ENCODE assay signal across 1 fruit fly cellular context in genomic region chr3L:18745647-18746046, dm6.
A peak's percentile ranks its signal among the peaks of the same experiment; 100 is the strongest.
TF ChIP-seq lines count a peak whose summit lies in the region.

TSS of gene MED11 (plus strand) at chr3L:18745856.

TF ChIP-seq in whole organism, embryonic, 481 proteins besides CTCF, POLR2A, EP300 and RAD21 (continued from another document):
- no peak for TF ChIP-seq CG8290 (GFP tag; optimal IDR thresholded peaks at IDR 0.05; lab: Kevin White, UChicago)
- TF ChIP-seq CG8290 (tag; optimal IDR thresholded peaks at IDR 0.05; lab: Kevin White, UChicago), result no peak
- TF ChIP-seq HLH4C (GFP tag; IDR thresholded peaks at IDR 0.05; lab: Robert Waterston, UW; ENCODE audit: partially characterized antibody), result no peak
- TF ChIP-seq Ets97D (GFP tag; optimal IDR thresholded peaks at IDR 0.05; lab: Kevin White, UChicago), result no peak
- peak; percentile 2 for TF ChIP-seq MESR4 (GFP tag; optimal IDR thresholded peaks at IDR 0.05; lab: Kevin White, UChicago)
- peak; percentile 25 for TF ChIP-seq CG12659 (GFP tag; optimal IDR thresholded peaks at IDR 0.05; lab: Kevin White, UChicago)
- no peak for TF ChIP-seq Hr39 (optimal IDR thresholded peaks at IDR 0.05; lab: Kevin White, UChicago)
- no peak for TF ChIP-seq CG31388 (GFP tag; optimal IDR thresholded peaks at IDR 0.05; lab: Kevin White, UChicago)
- TF ChIP-seq CG1602 (GFP tag; optimal IDR thresholded peaks at IDR 0.05; lab: Kevin White, UChicago), result no peak
- TF ChIP-seq gsb-n (tag; optimal IDR thresholded peaks at IDR 0.05; lab: Kevin White, UChicago), result no peak
- TF ChIP-seq Lhr (GFP tag; optimal IDR thresholded peaks at IDR 0.05; lab: Kevin White, UChicago), result peak; percentile 51
- TF ChIP-seq CG10366 (GFP tag; IDR thresholded peaks at IDR 0.05; lab: Robert Waterston, UW), result no peak
- TF ChIP-seq en (GFP tag; optimal IDR thresholded peaks at IDR 0.05; lab: Kevin White, UChicago), result no peak
- peak; percentile 57; the same call in 2 of the 3 replicates for TF ChIP-seq row (GFP tag; IDR thresholded peaks at IDR 0.05; lab: Robert Waterston, UW)
- peak; percentile 66 for TF ChIP-seq gfzf (GFP tag; optimal IDR thresholded peaks at IDR 0.05; lab: Kevin White, UChicago)
- TF ChIP-seq insv (GFP tag; optimal IDR thresholded peaks at IDR 0.05; lab: Kevin White, UChicago), result no peak
- TF ChIP-seq gcm (GFP tag; optimal IDR thresholded peaks at IDR 0.05; lab: Kevin White, UChicago), result no peak
- TF ChIP-seq az2 (GFP tag; optimal IDR thresholded peaks at IDR 0.05; lab: Kevin White, UChicago), result no peak
- no peak for TF ChIP-seq Asciz (GFP tag; optimal IDR thresholded peaks at IDR 0.05; lab: Kevin White, UChicago)
- TF ChIP-seq ash1 (GFP tag; optimal IDR thresholded peaks at IDR 0.05; lab: Kevin White, UChicago), result no peak
- no peak for TF ChIP-seq Hr78 (GFP tag; optimal IDR thresholded peaks at IDR 0.05; lab: Kevin White, UChicago)
- TF ChIP-seq pum (GFP tag; optimal IDR thresholded peaks at IDR 0.05; lab: Kevin White, UChicago), result no peak
- TF ChIP-seq CG4282 (GFP tag; optimal IDR thresholded peaks at IDR 0.05; lab: Kevin White, UChicago), result no peak
- TF ChIP-seq Med (GFP tag; lab: Kevin White, UChicago), result peak; percentile 16
- no peak for TF ChIP-seq Bteb2 (GFP tag; optimal IDR thresholded peaks at IDR 0.05; lab: Kevin White, UChicago)
- TF ChIP-seq Poxn (GFP tag; IDR thresholded peaks at IDR 0.05; lab: Robert Waterston, UW), result no peak
- TF ChIP-seq zen (tag; optimal IDR thresholded peaks at IDR 0.05; lab: Kevin White, UChicago), result no peak
- TF ChIP-seq CG11696 (GFP tag; IDR thresholded peaks at IDR 0.05; lab: Robert Waterston, UW), result no peak
- TF ChIP-seq Nf-YB (GFP tag; optimal IDR thresholded peaks at IDR 0.05; lab: Kevin White, UChicago), result no peak
- no peak for TF ChIP-seq CG12299 (tag; optimal IDR thresholded peaks at IDR 0.05; lab: Kevin White, UChicago)
- TF ChIP-seq pzg (GFP tag; optimal IDR thresholded peaks at IDR 0.05; lab: Kevin White, UChicago), result peak; percentile 43
- no peak for TF ChIP-seq abd-A (tag; optimal IDR thresholded peaks at IDR 0.05; lab: Kevin White, UChicago)
- TF ChIP-seq lola (GFP tag; optimal IDR thresholded peaks at IDR 0.05; lab: Kevin White, UChicago), result no peak
- no peak for TF ChIP-seq sisA (GFP tag; IDR thresholded peaks at IDR 0.05; lab: Robert Waterston, UW)
- TF ChIP-seq CG14860 (GFP tag; IDR thresholded peaks at IDR 0.05; lab: Robert Waterston, UW; ENCODE audit: partially characterized antibody), result no peak
- TF ChIP-seq CG2120 (GFP tag; optimal IDR thresholded peaks at IDR 0.05; lab: Kevin White, UChicago), result no peak
- TF ChIP-seq prd (optimal IDR thresholded peaks at IDR 0.05; lab: Kevin White, UChicago), result no peak
- no peak for TF ChIP-seq prd (GFP tag; IDR thresholded peaks at IDR 0.05; lab: Robert Waterston, UW)
- no peak for TF ChIP-seq NC2α (GFP tag; optimal IDR thresholded peaks at IDR 0.05; lab: Kevin White, UChicago)
- TF ChIP-seq CG14441 (GFP tag; IDR thresholded peaks at IDR 0.05; lab: Robert Waterston, UW), result no peak
- peak; percentile 40 for TF ChIP-seq Dp (GFP tag; optimal IDR thresholded peaks at IDR 0.05; lab: Kevin White, UChicago)
- no peak for TF ChIP-seq Deaf1 (tag; optimal IDR thresholded peaks at IDR 0.05; lab: Kevin White, UChicago)
- no peak for TF ChIP-seq CG7556 (GFP tag; optimal IDR thresholded peaks at IDR 0.05; lab: Kevin White, UChicago)
- TF ChIP-seq Jarid2 (GFP tag; optimal IDR thresholded peaks at IDR 0.05; lab: Kevin White, UChicago), result no peak
- no peak for TF ChIP-seq Oaz (GFP tag; IDR thresholded peaks at IDR 0.05; lab: Robert Waterston, UW)
- TF ChIP-seq CG10654 (GFP tag; optimal IDR thresholded peaks at IDR 0.05; lab: Kevin White, UChicago), result no peak
- TF ChIP-seq Aef1 (GFP tag; IDR thresholded peaks at IDR 0.05; lab: Robert Waterston, UW), result no peak
- TF ChIP-seq CG30431 (GFP tag; optimal IDR thresholded peaks at IDR 0.05; lab: Kevin White, UChicago), result no peak
- no peak for TF ChIP-seq CG43689 (GFP tag; IDR thresholded peaks at IDR 0.05; lab: Robert Waterston, UW)
- no peak for TF ChIP-seq CG15479 (GFP tag; optimal IDR thresholded peaks at IDR 0.05; lab: Kevin White, UChicago)
- TF ChIP-seq CG8281 (tag; optimal IDR thresholded peaks at IDR 0.05; lab: Kevin White, UChicago), result no peak
- TF ChIP-seq Dll (GFP tag; IDR thresholded peaks at IDR 0.05; lab: Robert Waterston, UW; ENCODE audit: partially characterized antibody), result 0 out of 4 replicates have a peak, but pooled peaks have one; percentile 31
- TF ChIP-seq CG7786 (GFP tag; optimal IDR thresholded peaks at IDR 0.05; lab: Kevin White, UChicago), result no peak
- TF ChIP-seq CG1603 (tag; optimal IDR thresholded peaks at IDR 0.05; lab: Kevin White, UChicago), result peak; percentile 8
- TF ChIP-seq da (GFP tag; optimal IDR thresholded peaks at IDR 0.05; lab: Kevin White, UChicago), result no peak
- peak; percentile 37; the same call in 1 of the 2 replicates for TF ChIP-seq E2f2 (GFP tag; IDR thresholded peaks at IDR 0.05; lab: Robert Waterston, UW)
